1 fruit fly cellular context compared by ENCODE assay signal in the genomic region with DNA sequence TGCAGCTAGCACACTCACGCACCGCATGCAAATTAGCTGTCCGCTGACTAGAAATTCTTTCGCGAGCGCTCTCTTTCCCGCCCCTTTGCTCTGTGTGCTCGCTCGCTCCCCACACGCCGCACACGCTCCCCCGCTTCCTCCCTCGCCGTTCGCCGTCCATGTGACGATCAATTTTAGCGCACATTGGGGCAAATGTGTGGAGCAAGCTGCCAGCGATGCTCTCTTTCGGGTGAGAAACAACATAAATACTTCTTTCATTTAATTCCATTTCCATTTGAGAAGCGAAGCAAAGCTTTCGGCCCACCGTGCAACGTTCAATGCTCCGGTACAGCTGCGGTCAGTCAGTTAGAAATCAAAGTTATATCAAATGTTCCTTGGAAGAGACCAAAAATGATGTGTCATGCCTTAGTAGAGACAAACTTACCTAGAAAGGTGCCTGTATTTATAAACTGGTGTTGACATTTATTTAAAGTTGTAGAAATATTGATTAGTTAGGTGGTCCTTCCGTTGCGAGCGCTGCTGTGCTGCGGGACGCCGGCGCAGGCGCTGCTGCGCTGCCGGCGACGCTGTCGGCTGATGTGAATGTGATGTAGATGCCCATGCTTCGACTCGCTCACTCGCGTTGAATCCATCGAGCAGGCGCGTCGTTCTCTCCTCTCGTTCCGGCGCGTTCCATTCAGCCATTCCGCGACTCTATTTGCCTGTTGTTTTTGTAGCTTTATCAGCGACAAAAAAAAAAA.
TF ChIP-seq lines count a peak whose summit lies in the region.

No protein-coding gene starts in this region.

TF ChIP-seq in whole organism, embryonic, 481 proteins besides CTCF, POLR2A, EP300 and RAD21 (continued from another document and continues in another):
- peak; percentile 96 for TF ChIP-seq Dbx (GFP tag; IDR thresholded peaks at IDR 0.05; lab: Robert Waterston, UW)
- peak; percentile 92 for TF ChIP-seq ttk (GFP tag; IDR thresholded peaks at IDR 0.05; lab: Robert Waterston, UW)
- peak; percentile 95 for TF ChIP-seq H2.0 (GFP tag; IDR thresholded peaks at IDR 0.05; lab: Robert Waterston, UW)
- TF ChIP-seq CG2678 (tag; optimal IDR thresholded peaks at IDR 0.05; lab: Kevin White, UChicago): peak; percentile 98
- peak; percentile 96 for TF ChIP-seq CG10366 (GFP tag; IDR thresholded peaks at IDR 0.05; lab: Robert Waterston, UW)
- TF ChIP-seq HmgZ (tag; optimal IDR thresholded peaks at IDR 0.05; lab: Kevin White, UChicago): peak; percentile 99
- peak; percentile 97 for TF ChIP-seq schlank (tag; optimal IDR thresholded peaks at IDR 0.05; lab: Kevin White, UChicago)
- TF ChIP-seq CG10462 (GFP tag; optimal IDR thresholded peaks at IDR 0.05; lab: Kevin White, UChicago): peak; percentile 93
- TF ChIP-seq CG10431 (GFP tag; optimal IDR thresholded peaks at IDR 0.05; lab: Kevin White, UChicago): peak; percentile 88
- peak; percentile 95 for TF ChIP-seq CG32772 (GFP tag; IDR thresholded peaks at IDR 0.05; lab: Robert Waterston, UW)
- TF ChIP-seq CHES-1-like (GFP tag; optimal IDR thresholded peaks at IDR 0.05; lab: Kevin White, UChicago): peak; percentile 97
- TF ChIP-seq Ets65A (GFP tag; lab: Kevin White, UChicago): peak; percentile 99
- TF ChIP-seq CG8281 (tag; optimal IDR thresholded peaks at IDR 0.05; lab: Kevin White, UChicago): peak; percentile 86
- TF ChIP-seq hbn (GFP tag; IDR thresholded peaks at IDR 0.05; lab: Robert Waterston, UW; ENCODE audit: partially characterized antibody): no peak
- TF ChIP-seq lbe (GFP tag; optimal IDR thresholded peaks at IDR 0.05; lab: Kevin White, UChicago): peak; percentile 92
- peak; percentile 95 for TF ChIP-seq CG14050 (GFP tag; IDR thresholded peaks at IDR 0.05; lab: Robert Waterston, UW)
- peak; percentile 92 for TF ChIP-seq da (GFP tag; optimal IDR thresholded peaks at IDR 0.05; lab: Kevin White, UChicago)
- TF ChIP-seq CG1603 (tag; optimal IDR thresholded peaks at IDR 0.05; lab: Kevin White, UChicago): peak; percentile 98
- TF ChIP-seq nmo (GFP tag; optimal IDR thresholded peaks at IDR 0.05; lab: Kevin White, UChicago): peak; percentile 97
- peak; percentile 98 for TF ChIP-seq Drgx (GFP tag; IDR thresholded peaks at IDR 0.05; lab: Robert Waterston, UW)
- peak; percentile 98 for TF ChIP-seq CG18599 (GFP tag; optimal IDR thresholded peaks at IDR 0.05; lab: Kevin White, UChicago)
- peak; percentile 94 for TF ChIP-seq nom (GFP tag; optimal IDR thresholded peaks at IDR 0.05; lab: Kevin White, UChicago)
- TF ChIP-seq mam (GFP tag; optimal IDR thresholded peaks at IDR 0.05; lab: Kevin White, UChicago): peak; percentile 97
- TF ChIP-seq Med (GFP tag; lab: Kevin White, UChicago): peak; percentile 99
- TF ChIP-seq CG15601 (tag; optimal IDR thresholded peaks at IDR 0.05; lab: Kevin White, UChicago): peak; percentile 97
- peak in 1 of 2 experiments; percentile 35 for TF ChIP-seq tll (GFP tag; optimal IDR thresholded peaks at IDR 0.05; lab: Kevin White, UChicago)
- TF ChIP-seq sr (GFP tag; IDR thresholded peaks at IDR 0.05; lab: Robert Waterston, UW): peak; percentile 75
- TF ChIP-seq CG9817 (tag; optimal IDR thresholded peaks at IDR 0.05; lab: Kevin White, UChicago): peak; percentile 95
- TF ChIP-seq kah (GFP tag; optimal IDR thresholded peaks at IDR 0.05; lab: Kevin White, UChicago): peak; percentile 92
- peak; percentile 22 for TF ChIP-seq BEAF-32 (GFP tag; optimal IDR thresholded peaks at IDR 0.05; lab: Kevin White, UChicago)
- TF ChIP-seq Eip74EF (GFP tag; optimal IDR thresholded peaks at IDR 0.05; lab: Kevin White, UChicago): peak in 1 of 2 experiments; percentile 97
- peak; percentile 78 for TF ChIP-seq gt (GFP tag; IDR thresholded peaks at IDR 0.05; lab: Robert Waterston, UW)
- TF ChIP-seq CG17186 (GFP tag; optimal IDR thresholded peaks at IDR 0.05; lab: Kevin White, UChicago): peak; percentile 84
- TF ChIP-seq CG30403 (GFP tag; optimal IDR thresholded peaks at IDR 0.05; lab: Kevin White, UChicago): peak; percentile 98
- TF ChIP-seq pzg (GFP tag; optimal IDR thresholded peaks at IDR 0.05; lab: Kevin White, UChicago): peak; percentile 30
- TF ChIP-seq Fer1 (GFP tag; optimal IDR thresholded peaks at IDR 0.05; lab: Kevin White, UChicago): peak; percentile 98
- TF ChIP-seq so (GFP tag; IDR thresholded peaks at IDR 0.05; lab: Robert Waterston, UW): peak; percentile 98
- TF ChIP-seq CG6689 (GFP tag; IDR thresholded peaks at IDR 0.05; lab: Robert Waterston, UW): peak; percentile 96
- TF ChIP-seq CG12391 (tag; optimal IDR thresholded peaks at IDR 0.05; lab: Kevin White, UChicago): peak; percentile 97
- no peak for TF ChIP-seq Hr39 (optimal IDR thresholded peaks at IDR 0.05; lab: Kevin White, UChicago)
- TF ChIP-seq HLHmδ (GFP tag; optimal IDR thresholded peaks at IDR 0.05; lab: Kevin White, UChicago): peak; percentile 65
- TF ChIP-seq CG1792 (GFP tag; optimal IDR thresholded peaks at IDR 0.05; lab: Kevin White, UChicago): peak; percentile 92
- peak; percentile 94 for TF ChIP-seq Aef1 (GFP tag; IDR thresholded peaks at IDR 0.05; lab: Robert Waterston, UW)
- TF ChIP-seq CG16779 (GFP tag; IDR thresholded peaks at IDR 0.05; lab: Robert Waterston, UW): peak; percentile 94
- peak; percentile 90 for TF ChIP-seq bowl (GFP tag; IDR thresholded peaks at IDR 0.05; lab: Robert Waterston, UW)
- peak; percentile 93 for TF ChIP-seq CG33557 (GFP tag; optimal IDR thresholded peaks at IDR 0.05; lab: Kevin White, UChicago)
- TF ChIP-seq jumu (GFP tag; optimal IDR thresholded peaks at IDR 0.05; lab: Kevin White, UChicago): peak; percentile 97
- peak; percentile 94 for TF ChIP-seq tio (GFP tag; optimal IDR thresholded peaks at IDR 0.05; lab: Kevin White, UChicago)
- peak; percentile 85 for TF ChIP-seq CG17802 (tag; optimal IDR thresholded peaks at IDR 0.05; lab: Kevin White, UChicago)
- peak; percentile 73 for TF ChIP-seq fd102C (GFP tag; optimal IDR thresholded peaks at IDR 0.05; lab: Kevin White, UChicago)
- peak; percentile 93 for TF ChIP-seq phol (tag; optimal IDR thresholded peaks at IDR 0.05; lab: Kevin White, UChicago)
- peak; percentile 98 for TF ChIP-seq CG10543 (GFP tag; optimal IDR thresholded peaks at IDR 0.05; lab: Kevin White, UChicago)
- peak; percentile 73 for TF ChIP-seq CG10565 (GFP tag; optimal IDR thresholded peaks at IDR 0.05; lab: Kevin White, UChicago)
- TF ChIP-seq CG4282 (GFP tag; optimal IDR thresholded peaks at IDR 0.05; lab: Kevin White, UChicago): peak; percentile 93
- peak; percentile 89 for TF ChIP-seq slou (GFP tag; optimal IDR thresholded peaks at IDR 0.05; lab: Kevin White, UChicago)
- peak in 1 of 3 experiments; percentile 95 for TF ChIP-seq lola (GFP tag; optimal IDR thresholded peaks at IDR 0.05; lab: Kevin White, UChicago)
- peak; percentile 95 for TF ChIP-seq CG17385 (GFP tag; optimal IDR thresholded peaks at IDR 0.05; lab: Kevin White, UChicago)
- peak; percentile 90 for TF ChIP-seq trem (tag; optimal IDR thresholded peaks at IDR 0.05; lab: Kevin White, UChicago)
- no peak for TF ChIP-seq hth (optimal IDR thresholded peaks at IDR 0.05; lab: Kevin White, UChicago)
- peak; percentile 83 for TF ChIP-seq CG7987 (GFP tag; optimal IDR thresholded peaks at IDR 0.05; lab: Kevin White, UChicago)
- peak; percentile 87 for TF ChIP-seq Nf-YB (GFP tag; optimal IDR thresholded peaks at IDR 0.05; lab: Kevin White, UChicago)
- TF ChIP-seq TFAM (GFP tag; optimal IDR thresholded peaks at IDR 0.05; lab: Kevin White, UChicago): peak; percentile 86
- peak; percentile 97 for TF ChIP-seq CrebB (tag; optimal IDR thresholded peaks at IDR 0.05; lab: Kevin White, UChicago)
- peak; percentile 96 for TF ChIP-seq CG9932 (GFP tag; IDR thresholded peaks at IDR 0.05; lab: Robert Waterston, UW)
- peak; percentile 98 for TF ChIP-seq bab2 (GFP tag; optimal IDR thresholded peaks at IDR 0.05; lab: Kevin White, UChicago)
- peak; percentile 97 for TF ChIP-seq sob (GFP tag; IDR thresholded peaks at IDR 0.05; lab: Robert Waterston, UW)
- TF ChIP-seq stwl (tag; optimal IDR thresholded peaks at IDR 0.05; lab: Kevin White, UChicago): no peak
- peak; percentile 91 for TF ChIP-seq CG10147 (GFP tag; optimal IDR thresholded peaks at IDR 0.05; lab: Kevin White, UChicago)
- TF ChIP-seq Gug (GFP tag; IDR thresholded peaks at IDR 0.05; lab: Robert Waterston, UW): peak; percentile 91; the same call in 3 of the 4 replicates
- peak; percentile 93 for TF ChIP-seq Camta (GFP tag; optimal IDR thresholded peaks at IDR 0.05; lab: Kevin White, UChicago)
- peak; percentile 90 for TF ChIP-seq CG9876 (GFP tag; optimal IDR thresholded peaks at IDR 0.05; lab: Kevin White, UChicago)
- TF ChIP-seq CG18011 (GFP tag; optimal IDR thresholded peaks at IDR 0.05; lab: Kevin White, UChicago): peak; percentile 89
- no peak for TF ChIP-seq CG8478 (optimal IDR thresholded peaks at IDR 0.05; lab: Kevin White, UChicago)
- TF ChIP-seq Doc2 (GFP tag; IDR thresholded peaks at IDR 0.05; lab: Robert Waterston, UW): peak; percentile 76; the same call in 1 of the 2 replicates
- TF ChIP-seq CG10321 (GFP tag; IDR thresholded peaks at IDR 0.05; lab: Robert Waterston, UW): peak; percentile 75; the same call in 1 of the 2 replicates
- peak; percentile 88 for TF ChIP-seq MTF-1 (GFP tag; optimal IDR thresholded peaks at IDR 0.05; lab: Kevin White, UChicago; ENCODE audit: borderline replicate concordance)
- TF ChIP-seq CG3995 (GFP tag; optimal IDR thresholded peaks at IDR 0.05; lab: Kevin White, UChicago): peak; percentile 69
- TF ChIP-seq sd (tag; optimal IDR thresholded peaks at IDR 0.05; lab: Kevin White, UChicago): peak; percentile 90
- TF ChIP-seq seq (GFP tag; IDR thresholded peaks at IDR 0.05; lab: Robert Waterston, UW): peak; percentile 97
- TF ChIP-seq Six4 (GFP tag; optimal IDR thresholded peaks at IDR 0.05; lab: Kevin White, UChicago): peak; percentile 93
- peak; percentile 91 for TF ChIP-seq CG14710 (tag; optimal IDR thresholded peaks at IDR 0.05; lab: Kevin White, UChicago)
- peak; percentile 90 for TF ChIP-seq nerfin-1 (tag; optimal IDR thresholded peaks at IDR 0.05; lab: Kevin White, UChicago)
- TF ChIP-seq CG6791 (GFP tag; IDR thresholded peaks at IDR 0.05; lab: Robert Waterston, UW; ENCODE audit: partially characterized antibody): peak; percentile 67; the same call in 2 of the 3 replicates
- TF ChIP-seq CG1529 (GFP tag; optimal IDR thresholded peaks at IDR 0.05; lab: Kevin White, UChicago): peak; percentile 96
- peak; percentile 89 for TF ChIP-seq CG43689 (GFP tag; IDR thresholded peaks at IDR 0.05; lab: Robert Waterston, UW)
- no peak for TF ChIP-seq CG15479 (GFP tag; optimal IDR thresholded peaks at IDR 0.05; lab: Kevin White, UChicago)
- peak; percentile 87 for TF ChIP-seq CG6175 (GFP tag; IDR thresholded peaks at IDR 0.05; lab: Robert Waterston, UW)
- peak; percentile 93 for TF ChIP-seq CG2202 (tag; optimal IDR thresholded peaks at IDR 0.05; lab: Kevin White, UChicago)
- peak; percentile 59; the same call in 1 of the 2 replicates for TF ChIP-seq bbx (GFP tag; IDR thresholded peaks at IDR 0.05; lab: Robert Waterston, UW; ENCODE audit: partially characterized antibody)
- TF ChIP-seq yki (optimal IDR thresholded peaks at IDR 0.05; lab: Kevin White, UChicago): no peak
- peak; percentile 92 for TF ChIP-seq p53 (GFP tag; optimal IDR thresholded peaks at IDR 0.05; lab: Kevin White, UChicago)
- TF ChIP-seq Nf-YC (tag; optimal IDR thresholded peaks at IDR 0.05; lab: Kevin White, UChicago): peak; percentile 88
- TF ChIP-seq CG10654 (GFP tag; optimal IDR thresholded peaks at IDR 0.05; lab: Kevin White, UChicago): peak; percentile 93
- TF ChIP-seq ac (GFP tag; optimal IDR thresholded peaks at IDR 0.05; lab: Kevin White, UChicago): peak; percentile 79
- peak; percentile 93 for TF ChIP-seq Usf (GFP tag; optimal IDR thresholded peaks at IDR 0.05; lab: Kevin White, UChicago)
- TF ChIP-seq CG2120 (GFP tag; optimal IDR thresholded peaks at IDR 0.05; lab: Kevin White, UChicago): peak; percentile 98
- TF ChIP-seq ato (GFP tag; IDR thresholded peaks at IDR 0.05; lab: Robert Waterston, UW; ENCODE audit: partially characterized antibody): peak; percentile 67
- TF ChIP-seq Oli (tag; optimal IDR thresholded peaks at IDR 0.05; lab: Kevin White, UChicago): peak; percentile 98
- TF ChIP-seq CG14860 (GFP tag; IDR thresholded peaks at IDR 0.05; lab: Robert Waterston, UW; ENCODE audit: partially characterized antibody): peak; percentile 48; the same call in 1 of the 3 replicates
- peak; percentile 78 for TF ChIP-seq CG14965 (GFP tag; optimal IDR thresholded peaks at IDR 0.05; lab: Kevin White, UChicago; ENCODE audit: borderline replicate concordance)
- TF ChIP-seq sens-2 (GFP tag; IDR thresholded peaks at IDR 0.05; lab: Robert Waterston, UW): peak; percentile 90
- peak; percentile 89 to 95 for TF ChIP-seq Pdp1 (GFP tag; optimal IDR thresholded peaks at IDR 0.05; lab: Kevin White, UChicago)
- no peak for TF ChIP-seq hkb (optimal IDR thresholded peaks at IDR 0.05; lab: Kevin White, UChicago)
- peak; percentile 98 for TF ChIP-seq hkb (GFP tag; IDR thresholded peaks at IDR 0.05; lab: Robert Waterston, UW)
- TF ChIP-seq slbo (GFP tag; IDR thresholded peaks at IDR 0.05; lab: Robert Waterston, UW): peak; percentile 96
- peak; percentile 98 for TF ChIP-seq CoRest (tag; optimal IDR thresholded peaks at IDR 0.05; lab: Kevin White, UChicago)
- TF ChIP-seq crp (GFP tag; optimal IDR thresholded peaks at IDR 0.05; lab: Kevin White, UChicago): peak in 1 of 2 experiments; percentile 71
- TF ChIP-seq pfk (GFP tag; optimal IDR thresholded peaks at IDR 0.05; lab: Kevin White, UChicago): peak; percentile 98
- TF ChIP-seq CG3726 (GFP tag; IDR thresholded peaks at IDR 0.05; lab: Robert Waterston, UW): peak; percentile 87
- TF ChIP-seq GATAe (GFP tag; conservative IDR thresholded peaks at IDR 0.05; lab: Robert Waterston, UW): peak; percentile 82
- TF ChIP-seq Ada2b (GFP tag; IDR thresholded peaks at IDR 0.05; lab: Robert Waterston, UW): peak; percentile 95
- TF ChIP-seq Mes4 (GFP tag; optimal IDR thresholded peaks at IDR 0.05; lab: Kevin White, UChicago): peak; percentile 95
- TF ChIP-seq CG9609 (GFP tag; optimal IDR thresholded peaks at IDR 0.05; lab: Kevin White, UChicago): peak; percentile 97
- peak; percentile 98 for TF ChIP-seq CG14014 (GFP tag; IDR thresholded peaks at IDR 0.05; lab: Robert Waterston, UW)
- peak; percentile 97 for TF ChIP-seq CG32532 (GFP tag; IDR thresholded peaks at IDR 0.05; lab: Robert Waterston, UW)
- TF ChIP-seq dmrt11E (tag; optimal IDR thresholded peaks at IDR 0.05; lab: Kevin White, UChicago): peak; percentile 92
- peak; percentile 91 for TF ChIP-seq CG18764 (GFP tag; optimal IDR thresholded peaks at IDR 0.05; lab: Kevin White, UChicago)
- peak; percentile 72 for TF ChIP-seq nerfin-2 (GFP tag; IDR thresholded peaks at IDR 0.05; lab: Robert Waterston, UW; ENCODE audit: partially characterized antibody)
- peak; percentile 96 for TF ChIP-seq chn (GFP tag; optimal IDR thresholded peaks at IDR 0.05; lab: Kevin White, UChicago)
- TF ChIP-seq CG9797 (GFP tag; optimal IDR thresholded peaks at IDR 0.05; lab: Kevin White, UChicago): peak; percentile 32
